Fruit fly (Drosophila melanogaster) whole organism, prepupa: Measurements from ENCODE around the gene eEF1delta.
A peak's percentile ranks its signal among the peaks of the same experiment; 100 is the strongest.

Experiments used
- CG6792 ChIP-seq: fragments of 200-800 bp; sonication (Bioruptor generic); optimal IDR thresholded peaks from 3 replicates; lab custom pipeline; 2016; ENCODE audit warnings: missing biosample characterization, missing genetic modification characterization
- CG6854 ChIP-seq: fragments of 200-800 bp; sonication (Bioruptor generic); optimal IDR thresholded peaks from 2 replicates; lab custom pipeline; 2017; ENCODE audit warnings: missing biosample characterization, mild to moderate bottlenecking, missing genetic modification characterization
- Eip78C ChIP-seq: fragments of 200-800 bp; sonication (Bioruptor generic); peaks from one replicate; lab custom pipeline; 2016; ENCODE audit warnings: missing biosample characterization, missing genetic modification characterization
- Ets96B ChIP-seq: fragments of 200-800 bp; optimal IDR thresholded peaks from 2 replicates; lab custom pipeline; 2019; ENCODE audit warnings: missing biosample characterization, mild to moderate bottlenecking, missing genetic modification characterization, moderate library complexity
- Hr38 ChIP-seq: sonication (Bioruptor generic); optimal IDR thresholded peaks from 2 replicates; lab custom pipeline; 2016; ENCODE audit warnings: missing biosample characterization, missing genetic modification characterization

DNA sequence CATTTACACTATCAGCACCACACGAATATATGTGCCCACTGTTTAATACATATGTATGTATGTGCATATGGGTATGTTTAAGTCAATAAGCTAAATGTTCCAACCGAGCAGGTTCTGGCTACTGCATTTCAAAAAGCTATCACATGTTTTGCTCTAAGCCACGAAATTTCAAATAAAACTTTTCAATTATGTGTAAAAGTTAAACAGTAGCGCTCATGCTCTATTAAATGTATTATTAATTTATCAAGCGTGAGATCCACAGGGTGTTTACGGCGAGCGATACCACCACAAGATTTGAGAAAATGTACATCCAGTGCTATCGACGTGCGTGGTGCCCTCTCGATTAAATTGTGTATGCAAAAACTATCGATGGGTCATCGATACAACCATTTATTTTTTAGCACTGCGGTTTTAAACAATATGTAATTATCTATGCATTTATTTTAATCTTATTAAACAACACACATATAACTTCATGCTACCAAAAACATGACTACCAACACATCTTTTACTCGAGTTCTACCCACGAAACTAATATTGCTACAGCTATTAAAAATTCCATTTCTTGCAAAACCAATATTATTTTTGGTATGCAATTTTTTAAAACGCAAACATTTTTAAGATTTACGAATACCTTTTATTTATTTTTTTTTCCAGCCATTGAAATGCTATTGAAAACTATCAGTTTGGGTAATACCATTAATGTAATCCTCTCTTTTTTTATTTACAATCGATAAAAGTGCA, 28.6 kb downstream of the eEF1delta start, which contains the start of gene Pten:
- peak; percentile 89 for TF ChIP-seq Eip78C (GFP tag; lab: Kevin White, UChicago)
- peak; percentile 55 for TF ChIP-seq Ets96B (tag; lab: Kevin White, UChicago)
- TF ChIP-seq CG6792 (GFP tag; lab: Kevin White, UChicago), result peak; percentile 16
- no peak for TF ChIP-seq Hr38 (GFP tag; lab: Kevin White, UChicago)
- peak; percentile 25 for TF ChIP-seq CG6854 (GFP tag; lab: Kevin White, UChicago)
